Fruit fly (Drosophila melanogaster) whole organism, embryonic: Measurements from ENCODE around the gene ninaC.

Source experiments
- Asciz ChIP-seq: fragments of 200-800 bp; sonication (Bioruptor generic); optimal IDR thresholded peaks from 2 replicates; lab custom pipeline; 2017; ENCODE audit warnings: missing biosample characterization, mild to moderate bottlenecking, missing genetic modification characterization, missing genetic modification reagents
- Atf3 ChIP-seq: fragments of 200-800 bp; sonication (Bioruptor generic); optimal IDR thresholded peaks from 3 replicates; lab custom pipeline; 2016; ENCODE audit warnings: missing biosample characterization, missing genetic modification characterization
- CG11504 ChIP-seq: fragments of 200-800 bp; sonication (Bioruptor generic); optimal IDR thresholded peaks from 3 replicates; lab custom pipeline; 2019; ENCODE audit warnings: missing biosample characterization, mild to moderate bottlenecking, missing genetic modification characterization, moderate library complexity
- CG11695 ChIP-seq: fragments of 200-800 bp; sonication (Bioruptor generic); IDR thresholded peaks from 3 replicates; pipeline ENCODE4 v1.3.6; 2022; ENCODE audit warnings: missing biosample characterization, missing genetic modification characterization
- CG13775 ChIP-seq: fragments of 200-800 bp; sonication (Bioruptor generic); optimal IDR thresholded peaks from 3 replicates; lab custom pipeline; 2017; ENCODE audit warnings: missing biosample characterization, mild to moderate bottlenecking, missing genetic modification characterization
- CG15514 ChIP-seq: fragments of 200-800 bp; sonication (Bioruptor generic); optimal IDR thresholded peaks from 3 replicates; lab custom pipeline; 2017; ENCODE audit warnings: missing biosample characterization, missing genetic modification characterization, mild to moderate bottlenecking, moderate library complexity, missing genetic modification reagents
- CG15601 ChIP-seq: fragments of 200-800 bp; sonication (Bioruptor generic); optimal IDR thresholded peaks from 3 replicates; lab custom pipeline; 2019; ENCODE audit warnings: missing biosample characterization, mild to moderate bottlenecking, missing genetic modification characterization, moderate library complexity
- CG17802 ChIP-seq: fragments of 200-800 bp; sonication (Bioruptor generic); optimal IDR thresholded peaks from 2 replicates; lab custom pipeline; 2018; ENCODE audit warnings: missing biosample characterization, mild to moderate bottlenecking, missing genetic modification characterization, moderate library complexity
- CG17912 ChIP-seq: fragments of 200-800 bp; sonication (Bioruptor generic); optimal IDR thresholded peaks from 2 replicates; lab custom pipeline; 2018; ENCODE audit warnings: missing biosample characterization, mild to moderate bottlenecking, missing genetic modification characterization
- CG2889 ChIP-seq: fragments of 200-800 bp; sonication (Bioruptor generic); IDR thresholded peaks from 3 replicates; pipeline ENCODE4 v1.3.6; 2022; ENCODE audit warnings: missing biosample characterization, missing genetic modification characterization
- CG30431 ChIP-seq: fragments of 200-800 bp; sonication (Bioruptor generic); optimal IDR thresholded peaks from 2 replicates; lab custom pipeline; 2017; ENCODE audit warnings: missing biosample characterization, missing genetic modification characterization
- CG3281 ChIP-seq: fragments of 200-800 bp; sonication (Bioruptor generic); optimal IDR thresholded peaks from 3 replicates; lab custom pipeline; 2017; ENCODE audit warnings: missing biosample characterization, mild to moderate bottlenecking, missing genetic modification characterization
- CG4820 ChIP-seq: fragments of 200-800 bp; sonication (Bioruptor generic); optimal IDR thresholded peaks from 3 replicates; lab custom pipeline; 2016; ENCODE audit warnings: missing biosample characterization, missing genetic modification characterization
- CG6272 ChIP-seq: fragments of 200-800 bp; sonication (Bioruptor generic); IDR thresholded peaks from 2 replicates; pipeline ENCODE4 v1.3.6; 2022; ENCODE audit warnings: missing biosample characterization, missing genetic modification characterization
- CG6791 ChIP-seq: fragments of 200-800 bp; sonication (Bioruptor generic); IDR thresholded peaks from 3 replicates; pipeline ENCODE4 v1.3.6; 2022; ENCODE audit warnings: missing biosample characterization, missing genetic modification characterization; ENCODE audit not compliant: partially characterized antibody
- CG6854 ChIP-seq: fragments of 200-800 bp; sonication (Bioruptor generic); optimal IDR thresholded peaks from 3 replicates; lab custom pipeline; 2017; ENCODE audit warnings: missing biosample characterization, mild to moderate bottlenecking, missing genetic modification characterization
- CG8359 ChIP-seq: fragments of 200-800 bp; sonication (Bioruptor generic); optimal IDR thresholded peaks from 2 replicates; lab custom pipeline; 2017; ENCODE audit warnings: missing biosample characterization, mild to moderate bottlenecking, missing genetic modification characterization, borderline replicate concordance
- Dfd ChIP-seq, 2 experiments: fragments of >200 bp; optimal IDR thresholded peaks; 2 replicates each; lab custom pipeline; 2017; ENCODE audit warnings: missing biosample characterization in 2 of 2, missing genetic modification characterization in 2 of 2
- E2f2 ChIP-seq: fragments of 200-800 bp; sonication (Bioruptor generic); IDR thresholded peaks from 2 replicates; pipeline ENCODE4 v1.3.6; 2022; ENCODE audit warnings: missing biosample characterization, missing genetic modification characterization
- Ets97D ChIP-seq: fragments of 200-800 bp; sonication (Bioruptor generic); optimal IDR thresholded peaks from 3 replicates; lab custom pipeline; 2016; ENCODE audit warnings: missing biosample characterization, missing genetic modification characterization
- Gug ChIP-seq: fragments of 200-800 bp; sonication (Bioruptor generic); IDR thresholded peaks from 4 replicates; pipeline ENCODE4 v1.3.6; 2022; ENCODE audit warnings: missing biosample characterization, missing genetic modification characterization
- H15 ChIP-seq: fragments of 200-800 bp; sonication (Bioruptor generic); IDR thresholded peaks from 3 replicates; pipeline ENCODE4 v1.3.6; 2022; ENCODE audit warnings: missing biosample characterization, missing genetic modification characterization
- Hsf ChIP-seq: fragments of 200-800 bp; sonication (Bioruptor generic); optimal IDR thresholded peaks from 3 replicates; lab custom pipeline; 2016; ENCODE audit warnings: missing biosample characterization, missing genetic modification characterization
- Lim3 ChIP-seq: fragments of 200-800 bp; sonication (Bioruptor generic); IDR thresholded peaks from 2 replicates; pipeline ENCODE4 v1.3.6; 2022; ENCODE audit warnings: missing biosample characterization, missing genetic modification characterization
- Sry-β ChIP-seq: fragments of 200-800 bp; sonication (Bioruptor generic); optimal IDR thresholded peaks from 2 replicates; lab custom pipeline; 2018; ENCODE audit warnings: missing biosample characterization, mild to moderate bottlenecking, missing genetic modification characterization, moderate library complexity
- Sry-δ ChIP-seq: fragments of 200-800 bp; sonication (Bioruptor generic); optimal IDR thresholded peaks from 2 replicates; lab custom pipeline; 2016; ENCODE audit warnings: missing biosample characterization, missing genetic modification characterization
- Usf ChIP-seq: fragments of 200-800 bp; sonication (Bioruptor generic); optimal IDR thresholded peaks from 2 replicates; lab custom pipeline; 2017; ENCODE audit warnings: missing genotype, missing biosample characterization, missing genetic modification characterization
- amos ChIP-seq: fragments of 200-800 bp; sonication (Bioruptor generic); IDR thresholded peaks from 2 replicates; pipeline ENCODE4 v1.3.6; 2022; ENCODE audit warnings: missing biosample characterization, missing genetic modification characterization; ENCODE audit not compliant: partially characterized antibody
- ap ChIP-seq: fragments of 200-800 bp; sonication (Bioruptor generic); IDR thresholded peaks from 2 replicates; pipeline ENCODE4 v1.3.6; 2022; ENCODE audit warnings: missing biosample characterization, missing genetic modification characterization
- bowl ChIP-seq: fragments of 200-800 bp; sonication (Bioruptor generic); IDR thresholded peaks from 2 replicates; pipeline ENCODE4 v1.3.6; 2022; ENCODE audit warnings: missing biosample characterization, missing genetic modification characterization
- cad ChIP-seq: fragments of >200 bp; optimal IDR thresholded peaks from 2 replicates; lab custom pipeline; 2017; ENCODE audit warnings: missing biosample characterization, missing genetic modification characterization
- chif ChIP-seq, 2 experiments: fragments of 200-800 bp; sonication (Bioruptor generic); optimal IDR thresholded peaks; 3 replicates each; lab custom pipeline; 2016; ENCODE audit warnings: missing biosample characterization in 2 of 2, missing genetic modification characterization in 2 of 2
- corto ChIP-seq: fragments of 200-800 bp; sonication (Bioruptor generic); optimal IDR thresholded peaks from 2 replicates; lab custom pipeline; 2016; ENCODE audit warnings: missing biosample characterization, mild to moderate bottlenecking, missing genetic modification characterization, moderate library complexity
- dimm ChIP-seq: fragments of 200-800 bp; sonication (Bioruptor generic); IDR thresholded peaks from 2 replicates; pipeline ENCODE4 v1.3.6; 2022; ENCODE audit warnings: missing biosample characterization, missing genetic modification characterization
- dm ChIP-seq: fragments of 200-800 bp; sonication (Bioruptor generic); optimal IDR thresholded peaks from 3 replicates; lab custom pipeline; 2016; ENCODE audit warnings: missing biosample characterization, missing genetic modification characterization
- dmrt11E ChIP-seq: fragments of 200-800 bp; sonication (Bioruptor generic); optimal IDR thresholded peaks from 3 replicates; lab custom pipeline; 2018; ENCODE audit warnings: missing biosample characterization, mild to moderate bottlenecking, missing genetic modification characterization, moderate library complexity
- dysf ChIP-seq: fragments of 200-800 bp; sonication (Bioruptor generic); IDR thresholded peaks from 3 replicates; pipeline ENCODE4 v1.3.6; 2022; ENCODE audit warnings: missing biosample characterization, missing genetic modification characterization
- fu2 ChIP-seq: fragments of 200-800 bp; sonication (Bioruptor generic); optimal IDR thresholded peaks from 2 replicates; lab custom pipeline; 2016; ENCODE audit warnings: missing biosample characterization, missing genetic modification characterization
- gsb-n ChIP-seq: fragments of 200-800 bp; sonication (Bioruptor generic); optimal IDR thresholded peaks from 3 replicates; lab custom pipeline; 2018; ENCODE audit warnings: missing biosample characterization, mild to moderate bottlenecking, missing genetic modification characterization
- insv ChIP-seq, 2 experiments: fragments of 200-800 bp; sonication (Bioruptor generic); optimal IDR thresholded peaks; 3 replicates each; lab custom pipeline; 2016 to 2018; ENCODE audit warnings: missing biosample characterization in 2 of 2, missing genetic modification characterization in 2 of 2
- kni ChIP-seq: fragments of 200-800 bp; sonication (Bioruptor generic); optimal IDR thresholded peaks from 3 replicates; lab custom pipeline; 2017; ENCODE audit warnings: mild to moderate bottlenecking, missing biosample characterization, missing genetic modification reagents, missing genetic modification characterization
- lilli ChIP-seq: fragments of 200-800 bp; sonication (Bioruptor generic); optimal IDR thresholded peaks from 3 replicates; lab custom pipeline; 2016; ENCODE audit warnings: missing biosample characterization, missing genetic modification characterization
- oc ChIP-seq: fragments of 200-800 bp; sonication (Bioruptor generic); optimal IDR thresholded peaks from 2 replicates; lab custom pipeline; 2018; ENCODE audit warnings: missing biosample characterization, mild to moderate bottlenecking, missing genetic modification characterization, moderate library complexity
- run ChIP-seq: fragments of 200-800 bp; sonication (Bioruptor generic); optimal IDR thresholded peaks from 3 replicates; lab custom pipeline; 2018; ENCODE audit warnings: missing biosample characterization, mild to moderate bottlenecking, missing genetic modification characterization
- sens-2 ChIP-seq: fragments of 200-800 bp; sonication (Bioruptor generic); IDR thresholded peaks from 2 replicates; pipeline ENCODE4 v1.3.6; 2022; ENCODE audit warnings: missing biosample characterization, missing genetic modification characterization
- shn ChIP-seq: fragments of 200-800 bp; sonication (Bioruptor generic); optimal IDR thresholded peaks from 3 replicates; lab custom pipeline; 2016; ENCODE audit warnings: missing biosample characterization, missing genetic modification characterization
- sima ChIP-seq: fragments of 200-800 bp; sonication (Bioruptor generic); optimal IDR thresholded peaks from 2 replicates; lab custom pipeline; 2016; ENCODE audit warnings: missing biosample characterization, missing genetic modification characterization
- unpg ChIP-seq: fragments of 200-800 bp; sonication (Bioruptor generic); optimal IDR thresholded peaks from 3 replicates; lab custom pipeline; 2018; ENCODE audit warnings: missing biosample characterization, mild to moderate bottlenecking, missing genetic modification characterization, moderate library complexity
- wek ChIP-seq: fragments of 200-800 bp; sonication (Bioruptor generic); optimal IDR thresholded peaks from 3 replicates; lab custom pipeline; 2018; ENCODE audit warnings: missing biosample characterization, mild to moderate bottlenecking, missing genetic modification characterization, moderate library complexity

ninaC gene

DNA sequence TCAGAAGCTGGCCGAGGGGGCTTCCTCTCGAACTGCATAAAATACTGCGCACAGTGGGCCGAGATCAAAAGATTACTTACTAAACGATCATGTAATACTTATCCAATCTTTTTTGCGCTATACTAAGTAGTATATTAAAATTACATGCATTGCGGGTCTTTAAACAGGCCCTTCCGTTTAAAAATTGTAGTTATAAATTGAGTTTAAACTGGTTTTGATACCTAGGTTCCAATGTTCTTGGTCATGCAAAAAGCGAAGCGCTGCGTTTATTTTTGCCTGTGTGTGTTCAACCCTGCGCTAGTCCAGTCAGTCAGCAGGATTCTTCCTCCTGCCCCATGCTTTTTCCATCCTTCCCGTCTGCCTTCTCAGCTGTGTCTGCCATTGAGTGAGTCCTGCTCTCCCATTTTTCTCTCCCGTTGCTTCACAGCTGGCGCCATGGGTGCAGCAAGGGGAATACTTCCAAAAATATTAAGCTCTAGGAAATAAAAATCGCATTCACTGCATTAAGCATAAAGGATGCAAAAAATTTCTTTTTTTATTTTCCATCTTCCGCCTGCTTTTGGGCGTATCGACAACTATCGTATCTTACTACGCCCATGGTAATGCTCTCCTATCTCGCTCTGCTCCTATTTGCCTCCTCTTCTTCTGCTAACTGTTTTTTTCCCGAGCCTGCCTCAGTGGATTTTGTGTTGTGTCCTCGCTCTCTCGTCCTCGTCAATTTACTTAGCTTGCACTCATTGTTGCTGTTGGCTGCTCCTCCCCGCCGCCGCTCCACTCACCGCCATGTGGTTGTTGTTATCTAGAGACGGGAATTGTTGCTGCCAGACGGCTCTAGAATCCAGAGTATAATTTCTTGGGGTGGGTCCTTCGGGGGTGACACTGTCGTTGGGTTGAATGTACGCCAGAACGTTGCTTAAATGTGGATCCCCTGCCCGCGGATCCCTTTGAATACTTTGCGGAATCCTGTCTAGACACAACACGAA lies 43.1 kb downstream of the ninaC start (continued):
- TF ChIP-seq CG4820 (GFP tag; lab: Kevin White, UChicago) (no peak), oc (tag; lab: Kevin White, UChicago) (no peak), bowl (GFP tag; lab: Robert Waterston, UW) (no peak), Sry-δ (GFP tag; lab: Kevin White, UChicago) (peak; percentile 18), Ets97D (GFP tag; lab: Kevin White, UChicago) (no peak), H15 (GFP tag; lab: Robert Waterston, UW) (no peak), shn (GFP tag; lab: Kevin White, UChicago) (peak; percentile 79), CG3281 (peak; percentile 68), Gug (GFP tag; lab: Robert Waterston, UW) (peak; percentile 70), CG6272 (GFP tag; lab: Robert Waterston, UW) (peak; percentile 67), chif (GFP tag; optimal IDR thresholded peaks at IDR 0.05; lab: Kevin White, UChicago) (peak; percentile 28 to 37), dysf (GFP tag; lab: Robert Waterston, UW) (peak; percentile 84), ap (GFP tag; lab: Robert Waterston, UW) (no peak), sens-2 (GFP tag; lab: Robert Waterston, UW) (no peak), Asciz (GFP tag; lab: Kevin White, UChicago) (no peak), CG17802 (tag; lab: Kevin White, UChicago) (no peak), CG6791 (GFP tag; lab: Robert Waterston, UW) (no peak; the same call in 2 of the 3 replicates), dmrt11E (peak; percentile 22), CG13775 (GFP tag; lab: Kevin White, UChicago) (peak; percentile 51), CG30431 (GFP tag; lab: Kevin White, UChicago) (no peak), dm (GFP tag; lab: Kevin White, UChicago) (peak; percentile 42), CG8359 (GFP tag; lab: Kevin White, UChicago) (no peak), Lim3 (no peak), Usf (GFP tag; lab: Kevin White, UChicago) (no peak), dimm (GFP tag; lab: Robert Waterston, UW) (no peak), kni (no peak), Hsf (peak; percentile 63), CG6854 (GFP tag; lab: Kevin White, UChicago) (peak; percentile 53), CG11695 (peak; percentile 73), insv (GFP tag; optimal IDR thresholded peaks at IDR 0.05; lab: Kevin White, UChicago) (no peak), wek (GFP tag; lab: Kevin White, UChicago) (no peak), Sry-β (no peak), CG11504 (tag; lab: Kevin White, UChicago) (peak; percentile 60), cad (GFP tag; lab: Kevin White, UChicago) (no peak), gsb-n (tag; lab: Kevin White, UChicago) (peak; percentile 11), amos (GFP tag; lab: Robert Waterston, UW) (no peak), Atf3 (GFP tag; lab: Kevin White, UChicago) (peak; percentile 7), unpg (peak; percentile 10), E2f2 (no peak; the same call in 1 of the 2 replicates), lilli (GFP tag; lab: Kevin White, UChicago) (peak; percentile 90), CG2889 (GFP tag; lab: Robert Waterston, UW) (peak; percentile 59; the same call in 1 of the 3 replicates), CG17912 (GFP tag; lab: Kevin White, UChicago) (no peak), fu2 (peak; percentile 65), sima (GFP tag; lab: Kevin White, UChicago) (peak; percentile 26), corto (GFP tag; lab: Kevin White, UChicago) (peak; percentile 86), CG15601 (tag; lab: Kevin White, UChicago) (no peak), CG15514 (GFP tag; lab: Kevin White, UChicago) (peak; percentile 62), run (tag; lab: Kevin White, UChicago) (no peak), Dfd (GFP tag; optimal IDR thresholded peaks at IDR 0.05; lab: Kevin White, UChicago) (no peak)
